Fruit fly (Drosophila melanogaster) whole organism, embryonic: ENCODE measurements around the gene rho-5.

Experiments
- Adf1 ChIP-seq: fragments of 200-800 bp; sonication (Bioruptor generic); IDR thresholded peaks from 2 replicates; pipeline ENCODE4 v1.3.6; 2022; ENCODE audit warnings: missing biosample characterization, missing genetic modification characterization
- Antp ChIP-seq: fragments of 200-800 bp; sonication (Bioruptor generic); optimal IDR thresholded peaks from 3 replicates; lab custom pipeline; 2016; ENCODE audit warnings: missing biosample characterization, missing genetic modification characterization
- CG10654 ChIP-seq: fragments of 200-800 bp; sonication (Bioruptor generic); optimal IDR thresholded peaks from 2 replicates; lab custom pipeline; 2016; ENCODE audit warnings: missing biosample characterization, missing genetic modification characterization
- CG13123 ChIP-seq: fragments of 200-800 bp; sonication (Bioruptor generic); optimal IDR thresholded peaks from 2 replicates; lab custom pipeline; 2016; ENCODE audit warnings: missing biosample characterization, missing genetic modification characterization
- CG13775 ChIP-seq: fragments of 200-800 bp; sonication (Bioruptor generic); optimal IDR thresholded peaks from 3 replicates; lab custom pipeline; 2017; ENCODE audit warnings: missing biosample characterization, mild to moderate bottlenecking, missing genetic modification characterization
- CG18011 ChIP-seq: fragments of 200-800 bp; sonication (Bioruptor generic); optimal IDR thresholded peaks from 2 replicates; lab custom pipeline; 2017; ENCODE audit warnings: missing biosample characterization, missing genetic modification characterization, mild to moderate bottlenecking, moderate library complexity, missing genotype
- CG2202 ChIP-seq: fragments of 200-800 bp; sonication (Bioruptor generic); optimal IDR thresholded peaks from 2 replicates; lab custom pipeline; 2018; ENCODE audit warnings: missing biosample characterization, mild to moderate bottlenecking, missing genetic modification characterization
- CG6683 ChIP-seq: fragments of 200-800 bp; sonication (Bioruptor generic); optimal IDR thresholded peaks from 2 replicates; lab custom pipeline; 2017; ENCODE audit warnings: missing biosample characterization, mild to moderate bottlenecking, missing genetic modification characterization, missing genetic modification reagents
- CG6854 ChIP-seq: fragments of 200-800 bp; sonication (Bioruptor generic); optimal IDR thresholded peaks from 3 replicates; lab custom pipeline; 2017; ENCODE audit warnings: missing biosample characterization, mild to moderate bottlenecking, missing genetic modification characterization
- CG8089 ChIP-seq: fragments of 200-800 bp; sonication (Bioruptor generic); optimal IDR thresholded peaks from 3 replicates; lab custom pipeline; 2016; ENCODE audit warnings: missing biosample characterization, missing genetic modification characterization
- CG8281 ChIP-seq: fragments of 200-800 bp; sonication (Bioruptor generic); optimal IDR thresholded peaks from 2 replicates; lab custom pipeline; 2018; ENCODE audit warnings: missing biosample characterization, mild to moderate bottlenecking, missing genetic modification characterization, moderate library complexity
- CG9215 ChIP-seq: fragments of 200-800 bp; sonication (Bioruptor generic); IDR thresholded peaks from 2 replicates; pipeline ENCODE4 v1.3.6; 2022; ENCODE audit warnings: missing biosample characterization, missing genetic modification characterization
- CG9817 ChIP-seq: fragments of 200-800 bp; sonication (Bioruptor generic); optimal IDR thresholded peaks from 2 replicates; lab custom pipeline; 2018; ENCODE audit warnings: missing biosample characterization, mild to moderate bottlenecking, missing genetic modification characterization, moderate library complexity
- CG9876 ChIP-seq: fragments of 200-800 bp; sonication (Bioruptor generic); optimal IDR thresholded peaks from 2 replicates; lab custom pipeline; 2016; ENCODE audit warnings: missing biosample characterization, missing genetic modification characterization
- CG9932 ChIP-seq: fragments of 200-800 bp; sonication (Bioruptor generic); IDR thresholded peaks from 2 replicates; pipeline ENCODE4 v1.3.6; 2022; ENCODE audit warnings: missing biosample characterization, missing genetic modification characterization
- D19A ChIP-seq: fragments of 200-800 bp; optimal IDR thresholded peaks from 3 replicates; lab custom pipeline; 2019; ENCODE audit warnings: missing biosample characterization, mild to moderate bottlenecking, missing genetic modification characterization, moderate library complexity
- Dp ChIP-seq: fragments of 200-800 bp; sonication (Bioruptor generic); optimal IDR thresholded peaks from 2 replicates; lab custom pipeline; 2018; ENCODE audit warnings: missing biosample characterization, mild to moderate bottlenecking, missing genetic modification characterization, moderate library complexity
- Eip74EF ChIP-seq, 2 experiments: fragments of 200-800 bp in 1 of 2; fragments of >200 bp in 1 of 2; sonication (Bioruptor generic) in 1 of 2; optimal IDR thresholded peaks; 2 replicates each; lab custom pipeline; 2017 to 2019; ENCODE audit warnings: missing biosample characterization in 2 of 2, missing genetic modification characterization in 2 of 2, mild to moderate bottlenecking in 1 of 2, moderate library complexity in 1 of 2
- Fer1 ChIP-seq: fragments of 200-800 bp; sonication (Bioruptor generic); optimal IDR thresholded peaks from 2 replicates; lab custom pipeline; 2017; ENCODE audit warnings: missing biosample characterization, mild to moderate bottlenecking, missing genetic modification characterization
- Fer3 ChIP-seq: fragments of 200-800 bp; sonication (Bioruptor generic); optimal IDR thresholded peaks from 2 replicates; lab custom pipeline; 2018; ENCODE audit warnings: missing biosample characterization, mild to moderate bottlenecking, missing genetic modification characterization, moderate library complexity
- H2.0 ChIP-seq: fragments of 200-800 bp; sonication (Bioruptor generic); IDR thresholded peaks from 2 replicates; pipeline ENCODE4 v1.3.6; 2022; ENCODE audit warnings: missing biosample characterization, missing genetic modification characterization
- MBD-R2 ChIP-seq: fragments of 200-800 bp; sonication (Bioruptor generic); IDR thresholded peaks from 2 replicates; pipeline ENCODE4 v1.3.6; 2022; ENCODE audit warnings: missing biosample characterization, missing genetic modification characterization
- Nf-YB ChIP-seq: fragments of 200-800 bp; sonication (Bioruptor generic); optimal IDR thresholded peaks from 3 replicates; lab custom pipeline; 2019; ENCODE audit warnings: missing biosample characterization, mild to moderate bottlenecking, missing genetic modification characterization, moderate library complexity
- abd-A ChIP-seq: fragments of 200-800 bp; sonication (Bioruptor generic); optimal IDR thresholded peaks from 3 replicates; lab custom pipeline; 2019; ENCODE audit warnings: missing biosample characterization, mild to moderate bottlenecking, missing genetic modification characterization, moderate library complexity
- ash1 ChIP-seq: fragments of 200-800 bp; sonication (Bioruptor generic); optimal IDR thresholded peaks from 2 replicates; lab custom pipeline; 2018; ENCODE audit warnings: missing biosample characterization, mild to moderate bottlenecking, missing genetic modification characterization
- bigmax ChIP-seq: fragments of 200-800 bp; sonication (Bioruptor generic); optimal IDR thresholded peaks from 2 replicates; lab custom pipeline; 2018; ENCODE audit warnings: missing biosample characterization, mild to moderate bottlenecking, missing genetic modification characterization
- cad ChIP-seq: fragments of >200 bp; optimal IDR thresholded peaks from 2 replicates; lab custom pipeline; 2017; ENCODE audit warnings: missing biosample characterization, missing genetic modification characterization
- caup ChIP-seq: fragments of 200-800 bp; sonication (Bioruptor generic); optimal IDR thresholded peaks from 3 replicates; lab custom pipeline; 2017; ENCODE audit warnings: missing biosample characterization, mild to moderate bottlenecking, missing genetic modification characterization, moderate library complexity; ENCODE audit not compliant: severe bottlenecking
- croc ChIP-seq: fragments of 200-800 bp; sonication (Bioruptor generic); conservative IDR thresholded peaks from 3 replicates; pipeline ENCODE4 v1.3.6; 2022; ENCODE audit warnings: missing biosample characterization, missing genetic modification characterization
- dimm ChIP-seq: fragments of 200-800 bp; sonication (Bioruptor generic); IDR thresholded peaks from 2 replicates; pipeline ENCODE4 v1.3.6; 2022; ENCODE audit warnings: missing biosample characterization, missing genetic modification characterization
- disco-r ChIP-seq: fragments of 200-800 bp; sonication (Bioruptor generic); optimal IDR thresholded peaks from 2 replicates; lab custom pipeline; 2016; ENCODE audit warnings: missing biosample characterization, missing genetic modification characterization
- inv ChIP-seq: fragments of 200-800 bp; sonication (Bioruptor generic); IDR thresholded peaks from 2 replicates; pipeline ENCODE4 v1.3.6; 2022; ENCODE audit warnings: missing biosample characterization, missing genetic modification characterization; ENCODE audit not compliant: partially characterized antibody
- knrl ChIP-seq: fragments of 200-800 bp; sonication (Bioruptor generic); IDR thresholded peaks from 3 replicates; pipeline ENCODE4 v1.3.6; 2022; ENCODE audit warnings: missing biosample characterization, missing genetic modification characterization; ENCODE audit not compliant: partially characterized antibody
- lilli ChIP-seq: fragments of 200-800 bp; sonication (Bioruptor generic); optimal IDR thresholded peaks from 3 replicates; lab custom pipeline; 2016; ENCODE audit warnings: missing biosample characterization, missing genetic modification characterization
- oc ChIP-seq: fragments of 200-800 bp; sonication (Bioruptor generic); optimal IDR thresholded peaks from 2 replicates; lab custom pipeline; 2018; ENCODE audit warnings: missing biosample characterization, mild to moderate bottlenecking, missing genetic modification characterization, moderate library complexity
- run ChIP-seq: fragments of 200-800 bp; sonication (Bioruptor generic); optimal IDR thresholded peaks from 3 replicates; lab custom pipeline; 2018; ENCODE audit warnings: missing biosample characterization, mild to moderate bottlenecking, missing genetic modification characterization
- sima ChIP-seq: fragments of 200-800 bp; sonication (Bioruptor generic); optimal IDR thresholded peaks from 2 replicates; lab custom pipeline; 2016; ENCODE audit warnings: missing biosample characterization, missing genetic modification characterization
- slou ChIP-seq: fragments of 200-800 bp; sonication (Bioruptor generic); optimal IDR thresholded peaks from 3 replicates; lab custom pipeline; 2016; ENCODE audit warnings: missing biosample characterization, missing genetic modification characterization
- slp2 ChIP-seq: fragments of 200-800 bp; sonication (Bioruptor generic); optimal IDR thresholded peaks from 2 replicates; lab custom pipeline; 2016; ENCODE audit warnings: missing biosample characterization, missing genetic modification characterization
- sna ChIP-seq: fragments of 200-800 bp; sonication (Bioruptor generic); IDR thresholded peaks from 2 replicates; pipeline ENCODE4 v1.3.6; 2022; ENCODE audit warnings: missing biosample characterization, missing genetic modification characterization; ENCODE audit not compliant: partially characterized antibody
- trh ChIP-seq: fragments of 200-800 bp; sonication (Bioruptor generic); optimal IDR thresholded peaks from 2 replicates; lab custom pipeline; 2016; ENCODE audit warnings: missing biosample characterization, missing genetic modification characterization
- vvl ChIP-seq: fragments of 200-800 bp; sonication (Bioruptor generic); IDR thresholded peaks from 2 replicates; pipeline ENCODE4 v1.3.6; 2022; ENCODE audit warnings: missing biosample characterization, missing genetic modification characterization
- zfh1 ChIP-seq: fragments of 200-800 bp; sonication (Bioruptor generic); IDR thresholded peaks from 3 replicates; pipeline ENCODE4 v1.3.6; 2022; ENCODE audit warnings: missing biosample characterization, missing genetic modification characterization

The rho-5 gene

DNA sequence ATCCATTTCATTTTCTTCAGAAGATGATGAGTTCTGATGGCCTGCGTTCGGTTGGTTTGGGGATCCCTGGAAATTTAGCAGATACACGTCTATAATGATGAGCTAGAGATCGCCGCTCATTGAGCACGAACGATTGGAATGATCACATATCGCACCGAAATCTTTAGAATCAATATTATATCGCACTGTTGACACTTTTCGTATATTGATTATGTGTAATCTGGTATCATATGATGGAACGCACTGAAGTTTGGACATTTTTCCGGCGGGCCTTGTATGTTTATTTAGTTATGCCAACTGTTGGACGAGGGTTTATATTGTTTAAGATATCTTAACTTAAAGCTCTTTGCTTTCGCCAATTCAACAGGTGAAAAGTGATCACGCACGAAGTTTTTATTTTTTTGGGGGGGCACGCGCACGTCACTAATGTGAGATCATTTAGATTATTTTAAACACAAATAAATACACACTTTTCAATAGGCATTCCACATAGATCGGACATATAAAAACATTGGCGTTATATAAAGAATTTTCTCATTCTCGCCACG, 52.6 kb downstream of the rho-5 start (continued):
- TF ChIP-seq CG8281 (tag; lab: Kevin White, UChicago) (peak; percentile 16), vvl (0 out of 2 replicates have a peak, but pooled peaks have one; percentile 5), slp2 (GFP tag; lab: Kevin White, UChicago) (peak; percentile 10), CG9817 (no peak), Dp (no peak), disco-r (peak; percentile 31), D19A (tag; lab: Kevin White, UChicago) (no peak), slou (GFP tag; lab: Kevin White, UChicago) (no peak), Fer1 (no peak), run (tag; lab: Kevin White, UChicago) (no peak), CG6854 (GFP tag; lab: Kevin White, UChicago) (no peak), CG9876 (GFP tag; lab: Kevin White, UChicago) (no peak), dimm (GFP tag; lab: Robert Waterston, UW) (no peak), CG13123 (GFP tag; lab: Kevin White, UChicago) (no peak), CG13775 (GFP tag; lab: Kevin White, UChicago) (no peak), Nf-YB (GFP tag; lab: Kevin White, UChicago) (no peak), lilli (GFP tag; lab: Kevin White, UChicago) (peak; percentile 42), CG9215 (no peak), Eip74EF (GFP tag; optimal IDR thresholded peaks at IDR 0.05; lab: Kevin White, UChicago) (no peak), caup (GFP tag; lab: Kevin White, UChicago) (no peak), cad (GFP tag; lab: Kevin White, UChicago) (no peak), trh (no peak), abd-A (tag; lab: Kevin White, UChicago) (no peak), CG2202 (tag; lab: Kevin White, UChicago) (no peak), H2.0 (no peak), CG9932 (GFP tag; lab: Robert Waterston, UW) (no peak; the same call in 1 of the 2 replicates), MBD-R2 (GFP tag; lab: Robert Waterston, UW) (no peak), CG18011 (GFP tag; lab: Kevin White, UChicago) (peak; percentile 8), CG10654 (GFP tag; lab: Kevin White, UChicago) (no peak), croc (GFP tag; lab: Robert Waterston, UW) (no peak), Adf1 (GFP tag; lab: Robert Waterston, UW) (no peak), sna (GFP tag; lab: Robert Waterston, UW) (no peak; the same call in none of the 2 replicates), oc (tag; lab: Kevin White, UChicago) (no peak), CG8089 (GFP tag; lab: Kevin White, UChicago) (no peak), Fer3 (tag; lab: Kevin White, UChicago) (no peak), zfh1 (GFP tag; lab: Robert Waterston, UW) (no peak), bigmax (GFP tag; lab: Kevin White, UChicago) (no peak), CG6683 (GFP tag; lab: Kevin White, UChicago) (no peak), knrl (peak; percentile 86; the same call in 2 of the 3 replicates), sima (GFP tag; lab: Kevin White, UChicago) (no peak), Antp (GFP tag; lab: Kevin White, UChicago) (peak; percentile 18), inv (GFP tag; lab: Robert Waterston, UW) (peak; percentile 86), ash1 (GFP tag; lab: Kevin White, UChicago) (no peak)
